Fruit fly (Drosophila melanogaster) whole organism, wandering third instar larva: ENCODE data around the gene Mitofilin.

Source experiments
- Abd-B ChIP-seq: fragments of >200 bp; optimal IDR thresholded peaks from 2 replicates; lab custom pipeline; 2017; ENCODE audit warnings: missing biosample characterization, missing genetic modification characterization
- Vsx2 ChIP-seq: fragments of 200-300, 225-300 bp; sonication (Bioruptor generic); optimal IDR thresholded peaks from 2 replicates; lab custom pipeline; 2018; ENCODE audit warnings: missing biosample characterization, missing genetic modification characterization; ENCODE audit not compliant: partially characterized antibody

dm6 chr3R:22053202-22053601 lies 30.1 kb upstream of the Mitofilin start:
- TF ChIP-seq Abd-B (GFP tag; lab: Kevin White, UChicago) (no peak), Vsx2 (no peak)
